Worm (Caenorhabditis elegans) whole organism, L1 larva: ENCODE results near the gene ZC239.21.

Experiments used
- dpl-1 ChIP-seq, 3 experiments: fragments of 150-350 bp in 2 of 3; sonication (generic microtip) in 1 of 3; optimal IDR thresholded peaks; 2 replicates each; lab custom pipeline; 2014 to 2017; ENCODE audit warnings: missing biosample characterization in 3 of 3, missing genetic modification characterization in 3 of 3, missing genetic modification reagents in 3 of 3
- nhr-237 ChIP-seq: fragments of 150-350 bp; optimal IDR thresholded peaks from 2 replicates; lab custom pipeline; 2014; ENCODE audit warnings: missing biosample characterization, missing genetic modification characterization
- nhr-76 ChIP-seq: sonication (generic microtip); optimal IDR thresholded peaks from 2 replicates; lab custom pipeline; 2017; ENCODE audit warnings: missing biosample characterization, missing genetic modification characterization
- sox-4 ChIP-seq: sonication (generic microtip); optimal IDR thresholded peaks from 2 replicates; lab custom pipeline; 2016; ENCODE audit warnings: missing genetic modification characterization, missing compliant biosample characterization
- sptf-1 ChIP-seq: fragments of 150-350 bp; optimal IDR thresholded peaks from 2 replicates; lab custom pipeline; 2014; ENCODE audit warnings: missing biosample characterization, missing genetic modification characterization
- unc-62 ChIP-seq: fragments of 150-350 bp; optimal IDR thresholded peaks from 2 replicates; lab custom pipeline; 2014; ENCODE audit warnings: missing biosample characterization, missing genetic modification reagents, missing genetic modification characterization
- ztf-4 ChIP-seq: fragments of 150-350 bp; optimal IDR thresholded peaks from 2 replicates; lab custom pipeline; 2014; ENCODE audit warnings: missing biosample characterization, missing genetic modification characterization

- TF ChIP-seq nhr-76 (tag; lab: Kevin White, UChicago), result no peak
- TF ChIP-seq dpl-1 (GFP tag; optimal IDR thresholded peaks at IDR 0.05; lab: Kevin White, UChicago), result no peak
- no peak for TF ChIP-seq sptf-1 (tag; lab: Kevin White, UChicago)
- TF ChIP-seq nhr-237 (tag; lab: Kevin White, UChicago), result no peak
- no peak for TF ChIP-seq unc-62 (GFP tag; lab: Kevin White, UChicago)
- TF ChIP-seq ztf-4, result no peak
- no peak for TF ChIP-seq sox-4
Observed at ce11 chrII:3221730-3222129, 15.0 kb downstream of the ZC239.21 start, which contains the start of gene ZC239.14.
